1 fruit fly cellular context compared by ENCODE assay signal in genomic region chr3R:14370199-14370933, dm6.
TF ChIP-seq lines count a peak whose summit lies in the region.

No protein-coding gene starts in this region.

TF ChIP-seq in whole organism, embryonic, 481 proteins besides CTCF, POLR2A, EP300 and RAD21 (continued from another document and continues in another):
- TF ChIP-seq yki (optimal IDR thresholded peaks at IDR 0.05; lab: Kevin White, UChicago) (peak; percentile 10), kay (GFP tag; optimal IDR thresholded peaks at IDR 0.05; lab: Kevin White, UChicago) (no peak), zen (tag; optimal IDR thresholded peaks at IDR 0.05; lab: Kevin White, UChicago) (no peak), stc (GFP tag; IDR thresholded peaks at IDR 0.05; lab: Robert Waterston, UW) (peak; percentile 85), CG3065 (GFP tag; optimal IDR thresholded peaks at IDR 0.05; lab: Kevin White, UChicago) (peak; percentile 34), CG3163 (GFP tag; optimal IDR thresholded peaks at IDR 0.05; lab: Kevin White, UChicago) (peak; percentile 48), CG32772 (GFP tag; IDR thresholded peaks at IDR 0.05; lab: Robert Waterston, UW) (peak; percentile 75), lmd (GFP tag; IDR thresholded peaks at IDR 0.05; lab: Robert Waterston, UW) (peak; percentile 88), sc (optimal IDR thresholded peaks at IDR 0.05; lab: Kevin White, UChicago) (no peak), sc (GFP tag; optimal IDR thresholded peaks at IDR 0.05; lab: Kevin White, UChicago) (no peak), CG11247 (GFP tag; IDR thresholded peaks at IDR 0.05; lab: Robert Waterston, UW) (peak; percentile 78), CG13775 (GFP tag; optimal IDR thresholded peaks at IDR 0.05; lab: Kevin White, UChicago) (peak; percentile 67), CG18476 (GFP tag; optimal IDR thresholded peaks at IDR 0.05; lab: Kevin White, UChicago) (peak; percentile 59), Dref (GFP tag; IDR thresholded peaks at IDR 0.05; lab: Robert Waterston, UW) (no peak), crp (GFP tag; optimal IDR thresholded peaks at IDR 0.05; lab: Kevin White, UChicago) (peak in 1 of 2 experiments; percentile 34), CG18599 (GFP tag; optimal IDR thresholded peaks at IDR 0.05; lab: Kevin White, UChicago) (peak; percentile 70), z (GFP tag; IDR thresholded peaks at IDR 0.05; lab: Robert Waterston, UW) (peak; percentile 26; the same call in 1 of the 3 replicates), CG11504 (tag; optimal IDR thresholded peaks at IDR 0.05; lab: Kevin White, UChicago) (peak; percentile 99), CG4707 (GFP tag; optimal IDR thresholded peaks at IDR 0.05; lab: Kevin White, UChicago) (peak; percentile 44), Hmr (GFP tag; optimal IDR thresholded peaks at IDR 0.05; lab: Kevin White, UChicago) (peak; percentile 84), chm (GFP tag; IDR thresholded peaks at IDR 0.05; lab: Robert Waterston, UW) (peak; percentile 67; the same call in 1 of the 2 replicates), CG15601 (tag; optimal IDR thresholded peaks at IDR 0.05; lab: Kevin White, UChicago) (peak; percentile 26), jigr1 (GFP tag; IDR thresholded peaks at IDR 0.05; lab: Robert Waterston, UW) (peak; percentile 65; the same call in 1 of the 3 replicates), Meics (GFP tag; optimal IDR thresholded peaks at IDR 0.05; lab: Kevin White, UChicago) (peak; percentile 72), CG1024 (GFP tag; IDR thresholded peaks at IDR 0.05; lab: Robert Waterston, UW) (peak; percentile 21; the same call in 1 of the 2 replicates), CG7556 (GFP tag; optimal IDR thresholded peaks at IDR 0.05; lab: Kevin White, UChicago) (peak; percentile 75), CG17912 (GFP tag; optimal IDR thresholded peaks at IDR 0.05; lab: Kevin White, UChicago) (no peak), vfl (GFP tag; optimal IDR thresholded peaks at IDR 0.05; lab: Kevin White, UChicago) (peak; percentile 72), fd3F (GFP tag; optimal IDR thresholded peaks at IDR 0.05; lab: Kevin White, UChicago) (peak; percentile 63), CG31388 (GFP tag; optimal IDR thresholded peaks at IDR 0.05; lab: Kevin White, UChicago) (no peak), org-1 (GFP tag; optimal IDR thresholded peaks at IDR 0.05; lab: Kevin White, UChicago) (peak; percentile 72), CG15011 (GFP tag; optimal IDR thresholded peaks at IDR 0.05; lab: Kevin White, UChicago) (peak; percentile 14), ftz-f1 (GFP tag; optimal IDR thresholded peaks at IDR 0.05; lab: Kevin White, UChicago) (no peak), fd102C (GFP tag; optimal IDR thresholded peaks at IDR 0.05; lab: Kevin White, UChicago) (no peak), Rfx (GFP tag; IDR thresholded peaks at IDR 0.05; lab: Robert Waterston, UW) (peak; percentile 89), CG4424 (GFP tag; optimal IDR thresholded peaks at IDR 0.05; lab: Kevin White, UChicago) (peak; percentile 78), mld (GFP tag; IDR thresholded peaks at IDR 0.05; lab: Robert Waterston, UW; ENCODE audit: partially characterized antibody) (no peak), CG14667 (GFP tag; IDR thresholded peaks at IDR 0.05; lab: Robert Waterston, UW) (peak; percentile 70), CG34422 (GFP tag; IDR thresholded peaks at IDR 0.05; lab: Robert Waterston, UW) (peak; percentile 88), CG5180 (GFP tag; optimal IDR thresholded peaks at IDR 0.05; lab: Kevin White, UChicago) (no peak), otp (GFP tag; IDR thresholded peaks at IDR 0.05; lab: Robert Waterston, UW) (peak; percentile 75; the same call in 1 of the 3 replicates), CG11696 (GFP tag; IDR thresholded peaks at IDR 0.05; lab: Robert Waterston, UW) (peak; percentile 76), CG8359 (GFP tag; optimal IDR thresholded peaks at IDR 0.05; lab: Kevin White, UChicago; ENCODE audit: borderline replicate concordance) (no peak), Jarid2 (GFP tag; optimal IDR thresholded peaks at IDR 0.05; lab: Kevin White, UChicago) (no peak), CG15073 (GFP tag; optimal IDR thresholded peaks at IDR 0.05; lab: Kevin White, UChicago) (no peak), Sry-δ (GFP tag; optimal IDR thresholded peaks at IDR 0.05; lab: Kevin White, UChicago) (peak; percentile 29), dpn (GFP tag; optimal IDR thresholded peaks at IDR 0.05; lab: Kevin White, UChicago) (peak; percentile 74 to 82), Nf-YB (GFP tag; optimal IDR thresholded peaks at IDR 0.05; lab: Kevin White, UChicago) (no peak), fu2 (GFP tag; optimal IDR thresholded peaks at IDR 0.05; lab: Kevin White, UChicago) (peak; percentile 59), CG31224 (GFP tag; IDR thresholded peaks at IDR 0.05; lab: Robert Waterston, UW) (peak; percentile 34; the same call in 1 of the 2 replicates), CG14710 (tag; optimal IDR thresholded peaks at IDR 0.05; lab: Kevin White, UChicago) (peak; percentile 35), repo (GFP tag; optimal IDR thresholded peaks at IDR 0.05; lab: Kevin White, UChicago) (peak; percentile 61), esg (GFP tag; conservative IDR thresholded peaks at IDR 0.05; lab: Robert Waterston, UW) (peak; percentile 79), mirr (GFP tag; optimal IDR thresholded peaks at IDR 0.05; lab: Kevin White, UChicago) (peak; percentile 66), usp (GFP tag; optimal IDR thresholded peaks at IDR 0.05; lab: Kevin White, UChicago) (no peak), Pdp1 (GFP tag; optimal IDR thresholded peaks at IDR 0.05; lab: Kevin White, UChicago) (peak; percentile 49 to 77), CG4854 (GFP tag; optimal IDR thresholded peaks at IDR 0.05; lab: Kevin White, UChicago) (peak; percentile 46), CG10462 (GFP tag; optimal IDR thresholded peaks at IDR 0.05; lab: Kevin White, UChicago) (peak; percentile 55), tup (GFP tag; optimal IDR thresholded peaks at IDR 0.05; lab: Kevin White, UChicago) (peak; percentile 37), CG7786 (GFP tag; optimal IDR thresholded peaks at IDR 0.05; lab: Kevin White, UChicago) (peak; percentile 64), CG17802 (tag; optimal IDR thresholded peaks at IDR 0.05; lab: Kevin White, UChicago) (peak; percentile 14), CG9727 (GFP tag; optimal IDR thresholded peaks at IDR 0.05; lab: Kevin White, UChicago) (peak; percentile 67), CG5953 (GFP tag; IDR thresholded peaks at IDR 0.05; lab: Robert Waterston, UW) (peak; percentile 79), trh (GFP tag; optimal IDR thresholded peaks at IDR 0.05; lab: Kevin White, UChicago) (peak; percentile 42), CG13123 (GFP tag; optimal IDR thresholded peaks at IDR 0.05; lab: Kevin White, UChicago) (peak; percentile 67), Bgb (GFP tag; IDR thresholded peaks at IDR 0.05; lab: Robert Waterston, UW; ENCODE audit: partially characterized antibody) (no peak), ash1 (GFP tag; optimal IDR thresholded peaks at IDR 0.05; lab: Kevin White, UChicago) (no peak), BtbVII (GFP tag; optimal IDR thresholded peaks at IDR 0.05; lab: Kevin White, UChicago) (peak; percentile 27), H2.0 (GFP tag; IDR thresholded peaks at IDR 0.05; lab: Robert Waterston, UW) (peak; percentile 87), klu (GFP tag; IDR thresholded peaks at IDR 0.05; lab: Robert Waterston, UW) (0 out of 2 replicates have a peak, but pooled peaks have one; percentile 17), Spps (tag; optimal IDR thresholded peaks at IDR 0.05; lab: Kevin White, UChicago) (no peak), Adf1 (GFP tag; IDR thresholded peaks at IDR 0.05; lab: Robert Waterston, UW) (peak; percentile 75; the same call in 1 of the 2 replicates), CG11093 (GFP tag; IDR thresholded peaks at IDR 0.05; lab: Robert Waterston, UW) (peak; percentile 74), al (GFP tag; IDR thresholded peaks at IDR 0.05; lab: Robert Waterston, UW) (peak; percentile 48; the same call in 1 of the 2 replicates), TFAM (GFP tag; optimal IDR thresholded peaks at IDR 0.05; lab: Kevin White, UChicago) (no peak), CG18619 (GFP tag; optimal IDR thresholded peaks at IDR 0.05; lab: Kevin White, UChicago) (peak; percentile 71), Ets97D (GFP tag; optimal IDR thresholded peaks at IDR 0.05; lab: Kevin White, UChicago) (peak; percentile 34), CG6765 (GFP tag; optimal IDR thresholded peaks at IDR 0.05; lab: Kevin White, UChicago) (no peak), unpg (GFP tag; optimal IDR thresholded peaks at IDR 0.05; lab: Kevin White, UChicago) (peak; percentile 85), CG8478 (optimal IDR thresholded peaks at IDR 0.05; lab: Kevin White, UChicago) (no peak), CG12071 (GFP tag; optimal IDR thresholded peaks at IDR 0.05; lab: Kevin White, UChicago) (peak; percentile 70), E2f2 (GFP tag; IDR thresholded peaks at IDR 0.05; lab: Robert Waterston, UW) (peak; percentile 58; the same call in 1 of the 2 replicates), Side (GFP tag; optimal IDR thresholded peaks at IDR 0.05; lab: Kevin White, UChicago) (peak; percentile 53), CG3726 (GFP tag; IDR thresholded peaks at IDR 0.05; lab: Robert Waterston, UW) (0 out of 3 replicates have a peak, but pooled peaks have one; percentile 65), Awh (GFP tag; IDR thresholded peaks at IDR 0.05; lab: Robert Waterston, UW) (peak; percentile 49; the same call in 1 of the 2 replicates), nau (GFP tag; optimal IDR thresholded peaks at IDR 0.05; lab: Kevin White, UChicago) (peak; percentile 34), her (GFP tag; optimal IDR thresholded peaks at IDR 0.05; lab: Kevin White, UChicago) (peak; percentile 12), CG12219 (GFP tag; optimal IDR thresholded peaks at IDR 0.05; lab: Kevin White, UChicago) (peak; percentile 78), Ets65A (GFP tag; lab: Kevin White, UChicago) (peak; percentile 94), row (GFP tag; IDR thresholded peaks at IDR 0.05; lab: Robert Waterston, UW) (peak; percentile 89), Asciz (GFP tag; optimal IDR thresholded peaks at IDR 0.05; lab: Kevin White, UChicago) (peak; percentile 61), nom (GFP tag; optimal IDR thresholded peaks at IDR 0.05; lab: Kevin White, UChicago) (peak; percentile 78), Atf3 (GFP tag; optimal IDR thresholded peaks at IDR 0.05; lab: Kevin White, UChicago) (peak; percentile 78), CG10366 (GFP tag; IDR thresholded peaks at IDR 0.05; lab: Robert Waterston, UW) (peak; percentile 90), lab (GFP tag; optimal IDR thresholded peaks at IDR 0.05; lab: Kevin White, UChicago) (peak; percentile 73), tgo (GFP tag; IDR thresholded peaks at IDR 0.05; lab: Robert Waterston, UW) (peak; percentile 90), D19B (GFP tag; optimal IDR thresholded peaks at IDR 0.05; lab: Kevin White, UChicago) (peak; percentile 13), cad (GFP tag; optimal IDR thresholded peaks at IDR 0.05; lab: Kevin White, UChicago) (peak; percentile 65), CG8765 (GFP tag; IDR thresholded peaks at IDR 0.05; lab: Robert Waterston, UW) (peak; percentile 54; the same call in 1 of the 2 replicates), CG13296 (GFP tag; optimal IDR thresholded peaks at IDR 0.05; lab: Kevin White, UChicago) (peak; percentile 44), inv (GFP tag; IDR thresholded peaks at IDR 0.05; lab: Robert Waterston, UW; ENCODE audit: partially characterized antibody) (no peak), CG13624 (GFP tag; optimal IDR thresholded peaks at IDR 0.05; lab: Kevin White, UChicago) (peak; percentile 60), CG17328 (GFP tag; IDR thresholded peaks at IDR 0.05; lab: Robert Waterston, UW) (peak; percentile 90), gt (GFP tag; IDR thresholded peaks at IDR 0.05; lab: Robert Waterston, UW) (0 out of 2 replicates have a peak, but pooled peaks have one; percentile 31), Dp (GFP tag; optimal IDR thresholded peaks at IDR 0.05; lab: Kevin White, UChicago) (no peak), Oaz (GFP tag; IDR thresholded peaks at IDR 0.05; lab: Robert Waterston, UW) (peak; percentile 70), tap (tag; optimal IDR thresholded peaks at IDR 0.05; lab: Kevin White, UChicago) (peak; percentile 11), Hmx (GFP tag; optimal IDR thresholded peaks at IDR 0.05; lab: Kevin White, UChicago) (peak; percentile 28), sna (GFP tag; IDR thresholded peaks at IDR 0.05; lab: Robert Waterston, UW; ENCODE audit: partially characterized antibody) (no peak), Bdp1 (GFP tag; optimal IDR thresholded peaks at IDR 0.05; lab: Kevin White, UChicago) (peak; percentile 61), CG3847 (GFP tag; IDR thresholded peaks at IDR 0.05; lab: Robert Waterston, UW) (peak; percentile 77), gem (tag; optimal IDR thresholded peaks at IDR 0.05; lab: Kevin White, UChicago) (peak; percentile 87), da (GFP tag; optimal IDR thresholded peaks at IDR 0.05; lab: Kevin White, UChicago) (peak; percentile 33), CG6689 (GFP tag; IDR thresholded peaks at IDR 0.05; lab: Robert Waterston, UW) (peak; percentile 86), tio (GFP tag; optimal IDR thresholded peaks at IDR 0.05; lab: Kevin White, UChicago) (peak; percentile 74), CG15269 (tag; optimal IDR thresholded peaks at IDR 0.05; lab: Kevin White, UChicago) (peak; percentile 84), CG10209 (GFP tag; optimal IDR thresholded peaks at IDR 0.05; lab: Kevin White, UChicago) (peak; percentile 79), CG12744 (GFP tag; optimal IDR thresholded peaks at IDR 0.05; lab: Kevin White, UChicago) (peak; percentile 63), en (GFP tag; optimal IDR thresholded peaks at IDR 0.05; lab: Kevin White, UChicago) (peak; percentile 54), CG3407 (GFP tag; optimal IDR thresholded peaks at IDR 0.05; lab: Kevin White, UChicago) (peak; percentile 68), onecut (GFP tag; IDR thresholded peaks at IDR 0.05; lab: Robert Waterston, UW) (no peak; the same call in none of the 2 replicates), disco-r (GFP tag; optimal IDR thresholded peaks at IDR 0.05; lab: Kevin White, UChicago) (peak; percentile 27), danr (GFP tag; IDR thresholded peaks at IDR 0.05; lab: Robert Waterston, UW) (peak; percentile 39; the same call in 1 of the 2 replicates), CG33557 (GFP tag; optimal IDR thresholded peaks at IDR 0.05; lab: Kevin White, UChicago) (no peak), CG7839 (tag; optimal IDR thresholded peaks at IDR 0.05; lab: Kevin White, UChicago) (peak; percentile 83), insv (GFP tag; optimal IDR thresholded peaks at IDR 0.05; lab: Kevin White, UChicago) (no peak), pum (GFP tag; optimal IDR thresholded peaks at IDR 0.05; lab: Kevin White, UChicago) (peak; percentile 70), knrl (GFP tag; IDR thresholded peaks at IDR 0.05; lab: Robert Waterston, UW; ENCODE audit: partially characterized antibody) (no peak), CG17385 (GFP tag; optimal IDR thresholded peaks at IDR 0.05; lab: Kevin White, UChicago) (peak; percentile 78)
